Worm (Caenorhabditis elegans) whole organism, L3 larva: ENCODE results near the gene irld-25.

Experiments
- ceh-16 ChIP-seq: sonication (generic microtip); optimal IDR thresholded peaks from 2 replicates; lab custom pipeline; 2017; ENCODE audit warnings: missing biosample characterization, missing genetic modification characterization
- ceh-82 ChIP-seq: fragments of 150-350 bp; optimal IDR thresholded peaks from 2 replicates; lab custom pipeline; 2014; ENCODE audit warnings: missing biosample characterization, missing genetic modification characterization
- elt-2 ChIP-seq: sonication (generic microtip); optimal IDR thresholded peaks from 2 replicates; lab custom pipeline; 2016; ENCODE audit warnings: missing genetic modification reagents, mild to moderate bottlenecking, missing genetic modification characterization, missing compliant biosample characterization
- lin-15B ChIP-seq: fragments of 150-350 bp; optimal IDR thresholded peaks from 2 replicates; lab custom pipeline; 2014; ENCODE audit warnings: missing biosample characterization, missing genetic modification characterization
- nhr-12 ChIP-seq: fragments of 150-350 bp; optimal IDR thresholded peaks from 2 replicates; lab custom pipeline; 2014; ENCODE audit warnings: missing biosample characterization, missing genetic modification characterization
- nhr-28 ChIP-seq: fragments of 150-350 bp; optimal IDR thresholded peaks from 2 replicates; lab custom pipeline; 2014; ENCODE audit warnings: missing biosample characterization, missing genetic modification characterization

- TF ChIP-seq nhr-12 (tag; lab: Kevin White, UChicago) (no peak), ceh-16 (no peak), nhr-28 (tag; lab: Kevin White, UChicago) (no peak), ceh-82 (tag; lab: Kevin White, UChicago) (no peak), elt-2 (no peak), lin-15B (tag; lab: Kevin White, UChicago) (no peak)
Measured at ce11 chrV:15179757-15180156, 41.7 kb upstream of the irld-25 start, which contains the start of gene T09F5.10.
